Fruit fly (Drosophila melanogaster): ENCODE data around the gene CG5080.

dm6 chr2L:1183799-1184198, 20.1 kb upstream of the CG5080 start, which contains the start of the genes CG5126 and Tgt:
- peak; percentile 68 to 83 for TF ChIP-seq CTCF (optimal IDR thresholded peaks at IDR 0.05)
- TF ChIP-seq CG8478 (optimal IDR thresholded peaks at IDR 0.05), result no peak
